Worm (Caenorhabditis elegans) whole organism, L1 larva: ENCODE results near the gene R02F2.7.

Source experiments
- F16B12.6 ChIP-seq: fragments of 150-350 bp; optimal IDR thresholded peaks from 2 replicates; lab custom pipeline; 2014; ENCODE audit warnings: missing biosample characterization, missing genetic modification characterization
- alr-1 ChIP-seq: fragments of 200-800 bp; sonication (Bioruptor generic); optimal IDR thresholded peaks from 2 replicates; lab custom pipeline; 2018; ENCODE audit warnings: borderline replicate concordance, mild to moderate bottlenecking, missing genetic modification characterization, missing compliant biosample characterization
- ama-1 ChIP-seq: fragments of 150-350 bp; optimal IDR thresholded peaks from 2 replicates; lab custom pipeline; 2014
- blmp-1 ChIP-seq: fragments of 150-350 bp; optimal IDR thresholded peaks from 2 replicates; lab custom pipeline; 2014; ENCODE audit warnings: missing biosample characterization, missing genetic modification characterization
- ceh-8 ChIP-seq: fragments of 200-800 bp; sonication (Bioruptor generic); optimal IDR thresholded peaks from 2 replicates; lab custom pipeline; 2018; ENCODE audit warnings: mild to moderate bottlenecking, missing genetic modification characterization, moderate library complexity, missing compliant biosample characterization
- efl-1 ChIP-seq, 4 experiments: fragments of 150-350 bp; optimal IDR thresholded peaks in 3 of 4; peaks in 1 of 4; 1 replicate in 1 of 4; 2 replicates in 3 of 4; lab custom pipeline; 2014; ENCODE audit warnings: missing biosample characterization in 2 of 4, missing genetic modification characterization in 2 of 4, missing genetic modification reagents in 2 of 4
- efl-3 ChIP-seq: fragments of 200-800 bp; sonication (Bioruptor generic); optimal IDR thresholded peaks from 2 replicates; lab custom pipeline; 2018; ENCODE audit warnings: mild to moderate bottlenecking, missing genetic modification characterization, missing compliant biosample characterization
- egl-27 ChIP-seq, 2 experiments: fragments of 150-350 bp in 1 of 2; sonication (generic microtip); optimal IDR thresholded peaks; 3 replicates each; lab custom pipeline; 2017 to 2018; ENCODE audit warnings: missing biosample characterization in 2 of 2, missing genetic modification characterization in 2 of 2, missing genetic modification reagents in 2 of 2
- elt-2 ChIP-seq: sonication (generic microtip); optimal IDR thresholded peaks from 2 replicates; lab custom pipeline; 2016; ENCODE audit warnings: missing genetic modification characterization, mild to moderate bottlenecking, inconsistent platforms, missing compliant biosample characterization, missing genetic modification reagents
- elt-3 ChIP-seq, 6 experiments: fragments of 150-350 bp in 1 of 6; sonication (generic microtip); optimal IDR thresholded peaks; 2 replicates each; lab custom pipeline; 2017 to 2018; ENCODE audit warnings: missing biosample characterization in 6 of 6, missing genetic modification characterization in 6 of 6, inconsistent platforms in 1 of 6
- fkh-10 ChIP-seq: sonication (generic microtip); optimal IDR thresholded peaks from 2 replicates; lab custom pipeline; 2017; ENCODE audit warnings: missing biosample characterization, missing genetic modification reagents, missing genetic modification characterization
- fkh-4 ChIP-seq: sonication (generic microtip); optimal IDR thresholded peaks from 2 replicates; lab custom pipeline; 2016; ENCODE audit warnings: missing compliant biosample characterization, missing genetic modification characterization, borderline replicate concordance
- hlh-17 ChIP-seq: fragments of 200-800 bp; sonication (Bioruptor generic); optimal IDR thresholded peaks from 2 replicates; lab custom pipeline; 2018; ENCODE audit warnings: missing genetic modification characterization, mild to moderate bottlenecking, missing compliant biosample characterization, moderate library complexity, borderline replicate concordance
- hlh-4 ChIP-seq: sonication (generic microtip); optimal IDR thresholded peaks from 2 replicates; lab custom pipeline; 2016; ENCODE audit warnings: mild to moderate bottlenecking, missing genetic modification characterization, missing compliant biosample characterization
- irx-1 ChIP-seq: sonication (generic microtip); optimal IDR thresholded peaks from 2 replicates; lab custom pipeline; 2016; ENCODE audit warnings: missing genetic modification characterization, missing compliant biosample characterization
- lin-14 ChIP-seq: fragments of 200-800 bp; sonication (Bioruptor generic); optimal IDR thresholded peaks from 2 replicates; lab custom pipeline; 2018; ENCODE audit warnings: mild to moderate bottlenecking, missing genetic modification characterization, moderate library complexity, missing compliant biosample characterization
- lin-15B ChIP-seq: fragments of 150-350 bp; sonication (generic microtip); optimal IDR thresholded peaks from 3 replicates; lab custom pipeline; 2014; ENCODE audit warnings: missing biosample characterization, missing genetic modification characterization
- lir-3 ChIP-seq: sonication (generic microtip); optimal IDR thresholded peaks from 2 replicates; lab custom pipeline; 2016; ENCODE audit warnings: mild to moderate bottlenecking, missing genetic modification characterization, moderate library complexity, missing compliant biosample characterization; ENCODE audit not compliant: poor library complexity
- lsy-2 ChIP-seq, 2 experiments: fragments of 150-350 bp; optimal IDR thresholded peaks; 2 replicates each; lab custom pipeline; 2014; ENCODE audit warnings: missing biosample characterization in 2 of 2, missing genetic modification characterization in 2 of 2
- mep-1 ChIP-seq: fragments of 150-350 bp; optimal IDR thresholded peaks from 2 replicates; lab custom pipeline; 2014; ENCODE audit warnings: missing biosample characterization, missing genetic modification characterization
- nhr-11 ChIP-seq: fragments of 150-350 bp; optimal IDR thresholded peaks from 2 replicates; lab custom pipeline; 2014; ENCODE audit warnings: missing biosample characterization, missing genetic modification characterization
- nhr-20 ChIP-seq: sonication (generic microtip); optimal IDR thresholded peaks from 2 replicates; lab custom pipeline; 2016; ENCODE audit warnings: mild to moderate bottlenecking, missing genetic modification characterization, missing compliant biosample characterization
- nhr-237 ChIP-seq: fragments of 150-350 bp; optimal IDR thresholded peaks from 2 replicates; lab custom pipeline; 2014; ENCODE audit warnings: missing biosample characterization, missing genetic modification characterization
- nhr-28 ChIP-seq: fragments of 150-350 bp; optimal IDR thresholded peaks from 2 replicates; lab custom pipeline; 2014; ENCODE audit warnings: missing biosample characterization, missing genetic modification characterization
- nhr-47 ChIP-seq: sonication (generic microtip); optimal IDR thresholded peaks from 2 replicates; lab custom pipeline; 2016; ENCODE audit warnings: mild to moderate bottlenecking, missing genetic modification characterization, moderate library complexity, missing compliant biosample characterization
- nhr-71 ChIP-seq: sonication (generic microtip); optimal IDR thresholded peaks from 2 replicates; lab custom pipeline; 2016; ENCODE audit warnings: mild to moderate bottlenecking, missing genetic modification characterization, moderate library complexity, missing compliant biosample characterization
- nhr-77 ChIP-seq: fragments of 150-350 bp; optimal IDR thresholded peaks from 2 replicates; lab custom pipeline; 2014; ENCODE audit warnings: missing biosample characterization, missing genetic modification characterization
- nhr-85 ChIP-seq: sonication (generic microtip); peaks from one replicate; lab custom pipeline; 2016; ENCODE audit warnings: missing genetic modification characterization, inconsistent platforms, missing compliant biosample characterization
- nhr-90 ChIP-seq: sonication (generic microtip); optimal IDR thresholded peaks from 2 replicates; lab custom pipeline; 2016; ENCODE audit warnings: mild to moderate bottlenecking, missing genetic modification characterization, missing compliant biosample characterization; ENCODE audit not compliant: poor library complexity
- pax-3 ChIP-seq: fragments of 200-800 bp; sonication (Bioruptor generic); optimal IDR thresholded peaks from 2 replicates; lab custom pipeline; 2018; ENCODE audit warnings: mild to moderate bottlenecking, missing genetic modification characterization, moderate library complexity, missing compliant biosample characterization
- sptf-1 ChIP-seq: fragments of 150-350 bp; optimal IDR thresholded peaks from 2 replicates; lab custom pipeline; 2014; ENCODE audit warnings: missing biosample characterization, missing genetic modification characterization
- sup-37 ChIP-seq: fragments of 200-800 bp; sonication (Bioruptor generic); optimal IDR thresholded peaks from 2 replicates; lab custom pipeline; 2018; ENCODE audit warnings: mild to moderate bottlenecking, missing genetic modification characterization, missing compliant biosample characterization
- swsn-7 ChIP-seq: sonication (generic microtip); optimal IDR thresholded peaks from 2 replicates; lab custom pipeline; 2016; ENCODE audit warnings: missing genetic modification characterization, missing compliant biosample characterization
- unc-30 ChIP-seq: sonication (generic microtip); optimal IDR thresholded peaks from 2 replicates; lab custom pipeline; 2017; ENCODE audit warnings: missing biosample characterization, missing genetic modification characterization
- unc-86 ChIP-seq: sonication (generic microtip); optimal IDR thresholded peaks from 2 replicates; lab custom pipeline; 2016; ENCODE audit warnings: missing genetic modification characterization, missing compliant biosample characterization
- unc-98 ChIP-seq: fragments of 200-800 bp; sonication (Bioruptor generic); IDR thresholded peaks from 2 replicates; pipeline ENCODE4 v1.3.6; 2022; ENCODE audit warnings: missing genetic modification characterization, missing compliant biosample characterization
- vab-15 ChIP-seq: sonication (generic microtip); optimal IDR thresholded peaks from 2 replicates; lab custom pipeline; 2017; ENCODE audit warnings: missing genotype, mild to moderate bottlenecking, missing genetic modification characterization, missing compliant biosample characterization
- zag-1 ChIP-seq: fragments of 150-350 bp; optimal IDR thresholded peaks from 2 replicates; lab custom pipeline; 2014; ENCODE audit warnings: missing biosample characterization, missing genetic modification characterization
- zip-4 ChIP-seq: fragments of 200-800 bp; sonication (Bioruptor generic); optimal IDR thresholded peaks from 2 replicates; lab custom pipeline; 2018; ENCODE audit warnings: mild to moderate bottlenecking, missing genetic modification characterization, moderate library complexity, missing compliant biosample characterization
- ztf-4 ChIP-seq: fragments of 150-350 bp; optimal IDR thresholded peaks from 2 replicates; lab custom pipeline; 2014; ENCODE audit warnings: missing biosample characterization, missing genetic modification characterization

R02F2.7 gene

ce11 chrIII:5469090-5469489 lies 14.5 kb downstream of the R02F2.7 start:
- TF ChIP-seq efl-1 (optimal IDR thresholded peaks at IDR 0.05; lab: Kevin White, UChicago) = no peak
- peak in 1 of 2 experiments; percentile 52 for TF ChIP-seq efl-1 (GFP tag; optimal IDR thresholded peaks at IDR 0.05 in 1 of 2; lab: Kevin White, UChicago)
- no peak for TF ChIP-seq vab-15

- TF ChIP-seq lir-3 (no peak), fkh-4 (no peak), elt-2 (tag; lab: Kevin White, UChicago) (no peak), nhr-90 (no peak), ceh-8 (GFP tag; lab: Kevin White, UChicago) (no peak), F16B12.6 (tag; lab: Kevin White, UChicago) (no peak), hlh-4 (tag; lab: Kevin White, UChicago) (no peak), hlh-17 (GFP tag; lab: Kevin White, UChicago) (no peak), unc-98 (GFP tag; lab: Robert Waterston, UW) (no peak), mep-1 (tag; lab: Kevin White, UChicago) (no peak), nhr-77 (no peak), nhr-71 (peak; percentile 39), nhr-47 (tag; lab: Kevin White, UChicago) (no peak), unc-86 (tag; lab: Kevin White, UChicago) (no peak), irx-1 (tag; lab: Kevin White, UChicago) (no peak), zip-4 (GFP tag; lab: Kevin White, UChicago) (no peak), elt-3 (tag; optimal IDR thresholded peaks at IDR 0.05; lab: Kevin White, UChicago) (peak in 4 of 6 experiments; percentile 14 to 67 (median 48)), nhr-85 (peak; percentile 47), nhr-20 (tag; lab: Kevin White, UChicago) (no peak), nhr-237 (no peak), blmp-1 (tag; lab: Kevin White, UChicago) (peak; percentile 33), lin-15B (no peak)
- TF ChIP-seq, all 84 proteins: peak for 4
Measured at ce11 chrIII:5464850-5465249, 18.7 kb downstream of the R02F2.7 start.

ce11 chrIII:5464077-5464476 lies 19.5 kb downstream of the R02F2.7 start, which contains the start of gene F48E8.2:
Gene F48E8.2, plus strand, starts transcription at chrIII:5464377.
- no peak for TF ChIP-seq egl-27 (tag; optimal IDR thresholded peaks at IDR 0.05; lab: Kevin White, UChicago)
- no peak for TF ChIP-seq ama-1 (lab: Kevin White, UChicago)
- TF ChIP-seq nhr-47 (tag; lab: Kevin White, UChicago) = no peak

- TF ChIP-seq vab-15 (no peak), lin-15B (no peak), efl-3 (GFP tag; lab: Kevin White, UChicago) (no peak), sup-37 (GFP tag; lab: Kevin White, UChicago) (no peak), unc-30 (tag; lab: Kevin White, UChicago) (no peak), lin-14 (GFP tag; lab: Kevin White, UChicago) (no peak), nhr-237 (no peak), zag-1 (no peak), F16B12.6 (tag; lab: Kevin White, UChicago) (no peak), fkh-10 (GFP tag; lab: Kevin White, UChicago) (no peak), sptf-1 (no peak), alr-1 (tag; lab: Kevin White, UChicago) (no peak), pax-3 (tag; lab: Kevin White, UChicago) (no peak), ztf-4 (no peak), swsn-7 (tag; lab: Kevin White, UChicago) (no peak), lsy-2 (tag; optimal IDR thresholded peaks at IDR 0.05; lab: Kevin White, UChicago) (no peak), nhr-28 (tag; lab: Kevin White, UChicago) (no peak), nhr-11 (tag; lab: Kevin White, UChicago) (no peak)
Measured at ce11 chrIII:5461079-5461478, 22.5 kb downstream of the R02F2.7 start, which contains the start of gene F48E8.3. Gene F48E8.3, plus strand, starts transcription at chrIII:5461379.
